Worm (Caenorhabditis elegans) whole organism, L4 larva: ENCODE results near the gene nse-4.

Experiments used
- nhr-111 ChIP-seq: fragments of 200-800 bp; sonication (Bioruptor generic); optimal IDR thresholded peaks from 2 replicates; lab custom pipeline; 2018; ENCODE audit warnings: mild to moderate bottlenecking, missing genetic modification characterization, missing compliant biosample characterization
- nhr-237 ChIP-seq: sonication (generic microtip); optimal IDR thresholded peaks from 2 replicates; lab custom pipeline; 2017; ENCODE audit warnings: missing biosample characterization, missing genetic modification characterization
- pqm-1 ChIP-seq: sonication (generic microtip); optimal IDR thresholded peaks from 2 replicates; lab custom pipeline; 2017; ENCODE audit warnings: missing biosample characterization, missing genetic modification characterization
- snpc-4 ChIP-seq: fragments of 150-350 bp; optimal IDR thresholded peaks from 2 replicates; lab custom pipeline; 2014; ENCODE audit warnings: missing biosample characterization, missing genetic modification characterization

- no peak for TF ChIP-seq snpc-4 (tag; lab: Kevin White, UChicago)
- no peak for TF ChIP-seq nhr-111 (GFP tag; lab: Kevin White, UChicago)
- no peak for TF ChIP-seq nhr-237 (tag; lab: Kevin White, UChicago)
- TF ChIP-seq pqm-1 (tag; lab: Kevin White, UChicago): no peak
These were observed 14.3 kb downstream of the nse-4 start for ce11 chrIV:11494924-11495323.
